Fruit fly (Drosophila melanogaster) whole organism, embryonic: ENCODE results near the gene DAAM.

ENCODE experiments used
- Abd-B ChIP-seq: fragments of 200-800 bp; sonication (Bioruptor generic); optimal IDR thresholded peaks from 2 replicates; lab custom pipeline; 2018; ENCODE audit warnings: missing biosample characterization, mild to moderate bottlenecking, missing genetic modification characterization, moderate library complexity
- Aef1 ChIP-seq: fragments of 200-800 bp; sonication (Bioruptor generic); IDR thresholded peaks from 3 replicates; pipeline ENCODE4 v1.3.6; 2022; ENCODE audit warnings: missing biosample characterization, missing genetic modification characterization
- Awh ChIP-seq: fragments of 200-800 bp; sonication (Bioruptor generic); IDR thresholded peaks from 2 replicates; pipeline ENCODE4, ENCODE4 v1.3.6; 2022; ENCODE audit warnings: missing biosample characterization, missing genetic modification characterization
- B-H1 ChIP-seq: fragments of 200-800 bp; sonication (Bioruptor generic); IDR thresholded peaks from 3 replicates; pipeline ENCODE4 v1.3.6; 2022; ENCODE audit warnings: missing biosample characterization, missing genetic modification characterization
- B-H2 ChIP-seq: fragments of 200-800 bp; sonication (Bioruptor generic); optimal IDR thresholded peaks from 2 replicates; lab custom pipeline; 2018; ENCODE audit warnings: missing biosample characterization, mild to moderate bottlenecking, missing genetic modification characterization
- Bdp1 ChIP-seq: fragments of 200-800 bp; sonication (Bioruptor generic); optimal IDR thresholded peaks from 3 replicates; lab custom pipeline; 2016; ENCODE audit warnings: missing biosample characterization, missing genetic modification characterization
- C15 ChIP-seq: fragments of 200-800 bp; sonication (Bioruptor generic); IDR thresholded peaks from 3 replicates; pipeline ENCODE4 v1.3.6; 2022; ENCODE audit warnings: missing biosample characterization, missing genetic modification characterization
- CG10267 ChIP-seq: fragments of 200-800 bp; sonication (Bioruptor generic); optimal IDR thresholded peaks from 2 replicates; lab custom pipeline; 2018; ENCODE audit warnings: missing biosample characterization, mild to moderate bottlenecking, missing genetic modification characterization, moderate library complexity
- CG10979 ChIP-seq: fragments of 200-800 bp; sonication (Bioruptor generic); optimal IDR thresholded peaks from 2 replicates; lab custom pipeline; 2018; ENCODE audit warnings: missing biosample characterization, mild to moderate bottlenecking, missing genetic modification characterization, moderate library complexity
- CG11504 ChIP-seq: fragments of 200-800 bp; sonication (Bioruptor generic); optimal IDR thresholded peaks from 3 replicates; lab custom pipeline; 2019; ENCODE audit warnings: missing biosample characterization, mild to moderate bottlenecking, missing genetic modification characterization, moderate library complexity
- CG11560 ChIP-seq: fragments of 200-800 bp; sonication (Bioruptor generic); IDR thresholded peaks from 3 replicates; pipeline ENCODE4 v1.3.6; 2022; ENCODE audit warnings: missing biosample characterization, missing genetic modification characterization
- CG13775 ChIP-seq: fragments of 200-800 bp; sonication (Bioruptor generic); optimal IDR thresholded peaks from 3 replicates; lab custom pipeline; 2017; ENCODE audit warnings: missing biosample characterization, mild to moderate bottlenecking, missing genetic modification characterization
- CG14441 ChIP-seq: fragments of 200-800 bp; sonication (Bioruptor generic); IDR thresholded peaks from 2 replicates; pipeline ENCODE4 v1.3.6; 2022; ENCODE audit warnings: missing biosample characterization, missing genetic modification characterization
- CG15601 ChIP-seq: fragments of 200-800 bp; sonication (Bioruptor generic); optimal IDR thresholded peaks from 3 replicates; lab custom pipeline; 2019; ENCODE audit warnings: missing biosample characterization, mild to moderate bottlenecking, missing genetic modification characterization, moderate library complexity
- CG17186 ChIP-seq: fragments of 200-800 bp; sonication (Bioruptor generic); optimal IDR thresholded peaks from 3 replicates; lab custom pipeline; 2017; ENCODE audit warnings: missing biosample characterization, missing genetic modification reagents, missing genetic modification characterization
- CG17829 ChIP-seq: fragments of 200-800 bp; optimal IDR thresholded peaks from 2 replicates; lab custom pipeline; 2019; ENCODE audit warnings: missing biosample characterization, mild to moderate bottlenecking, missing genetic modification characterization, moderate library complexity
- CG2202 ChIP-seq: fragments of 200-800 bp; sonication (Bioruptor generic); optimal IDR thresholded peaks from 2 replicates; lab custom pipeline; 2018; ENCODE audit warnings: missing biosample characterization, mild to moderate bottlenecking, missing genetic modification characterization
- CG31365 ChIP-seq: fragments of 200-800 bp; sonication (Bioruptor generic); optimal IDR thresholded peaks from 2 replicates; lab custom pipeline; 2018; ENCODE audit warnings: missing biosample characterization, mild to moderate bottlenecking, missing genetic modification characterization
- CG3995 ChIP-seq: fragments of 200-800 bp; sonication (Bioruptor generic); optimal IDR thresholded peaks from 3 replicates; lab custom pipeline; 2016; ENCODE audit warnings: missing biosample characterization, missing genetic modification characterization
- CG7372 ChIP-seq: fragments of 200-800 bp; sonication (Bioruptor generic); IDR thresholded peaks from 2 replicates; pipeline ENCODE4 v1.3.6; 2022; ENCODE audit warnings: missing biosample characterization, missing genetic modification characterization
- CG7745 ChIP-seq: fragments of 200-800 bp; sonication (Bioruptor generic); optimal IDR thresholded peaks from 2 replicates; lab custom pipeline; 2018; ENCODE audit warnings: missing biosample characterization, mild to moderate bottlenecking, missing genetic modification characterization, moderate library complexity
- CG7987 ChIP-seq: fragments of 200-800 bp; sonication (Bioruptor generic); optimal IDR thresholded peaks from 2 replicates; lab custom pipeline; 2018; ENCODE audit warnings: missing biosample characterization, mild to moderate bottlenecking, missing genetic modification characterization, moderate library complexity
- CG8089 ChIP-seq: fragments of 200-800 bp; sonication (Bioruptor generic); optimal IDR thresholded peaks from 3 replicates; lab custom pipeline; 2016; ENCODE audit warnings: missing biosample characterization, missing genetic modification characterization
- CTCF ChIP-seq: fragments of 200-800 bp; sonication (Bioruptor generic); optimal IDR thresholded peaks from 2 replicates; lab custom pipeline; 2017; ENCODE audit warnings: missing biosample characterization, mild to moderate bottlenecking, missing genetic modification characterization, moderate library complexity
- D ChIP-seq, 2 experiments: fragments of 200-800 bp in 1 of 2; fragments of >200 bp in 1 of 2; sonication (Bioruptor generic) in 1 of 2; optimal IDR thresholded peaks; 2 replicates in 1 of 2; 3 replicates in 1 of 2; lab custom pipeline; 2017; ENCODE audit warnings: mild to moderate bottlenecking in 1 of 2, missing biosample characterization in 1 of 2, missing genetic modification characterization in 1 of 2, missing genetic modification reagents in 1 of 2
- D19A ChIP-seq: fragments of 200-800 bp; optimal IDR thresholded peaks from 3 replicates; lab custom pipeline; 2019; ENCODE audit warnings: missing biosample characterization, mild to moderate bottlenecking, missing genetic modification characterization, moderate library complexity
- D19B ChIP-seq: fragments of 200-800 bp; sonication (Bioruptor generic); optimal IDR thresholded peaks from 2 replicates; lab custom pipeline; 2017; ENCODE audit warnings: missing biosample characterization, mild to moderate bottlenecking, missing genetic modification characterization
- Dad ChIP-seq: fragments of 200-800 bp; sonication (Bioruptor generic); optimal IDR thresholded peaks from 3 replicates; lab custom pipeline; 2016; ENCODE audit warnings: missing biosample characterization, missing genetic modification characterization
- Mrtf ChIP-seq: fragments of 200-800 bp; sonication (Bioruptor generic); IDR thresholded peaks from 3 replicates; pipeline ENCODE4 v1.3.6; 2022; ENCODE audit warnings: missing biosample characterization, missing genetic modification characterization
- Poxn ChIP-seq: fragments of 200-800 bp; sonication (Bioruptor generic); IDR thresholded peaks from 2 replicates; pipeline ENCODE4 v1.3.6; 2022; ENCODE audit warnings: missing biosample characterization, missing genetic modification characterization
- Sry-β ChIP-seq: fragments of 200-800 bp; sonication (Bioruptor generic); optimal IDR thresholded peaks from 2 replicates; lab custom pipeline; 2018; ENCODE audit warnings: missing biosample characterization, mild to moderate bottlenecking, missing genetic modification characterization, moderate library complexity
- TFAM ChIP-seq: fragments of 200-800 bp; sonication (Bioruptor generic); optimal IDR thresholded peaks from 2 replicates; lab custom pipeline; 2017; ENCODE audit warnings: missing biosample characterization, missing genetic modification characterization, inconsistent platforms
- bigmax ChIP-seq: fragments of 200-800 bp; sonication (Bioruptor generic); optimal IDR thresholded peaks from 2 replicates; lab custom pipeline; 2018; ENCODE audit warnings: missing biosample characterization, mild to moderate bottlenecking, missing genetic modification characterization
- cato ChIP-seq: fragments of 200-800 bp; sonication (Bioruptor generic); optimal IDR thresholded peaks from 2 replicates; lab custom pipeline; 2016; ENCODE audit warnings: missing biosample characterization, missing genetic modification characterization, borderline replicate concordance
- dati ChIP-seq: fragments of 200-800 bp; sonication (Bioruptor generic); IDR thresholded peaks from 2 replicates; pipeline ENCODE4 v1.3.6; 2022; ENCODE audit warnings: missing biosample characterization, missing genetic modification characterization
- gfzf ChIP-seq: fragments of 200-800 bp; sonication (Bioruptor generic); optimal IDR thresholded peaks from 2 replicates; lab custom pipeline; 2016; ENCODE audit warnings: missing biosample characterization, mild to moderate bottlenecking, missing genetic modification characterization, moderate library complexity
- grau ChIP-seq: fragments of 200-800 bp; optimal IDR thresholded peaks from 3 replicates; lab custom pipeline; 2019; ENCODE audit warnings: missing biosample characterization, mild to moderate bottlenecking, missing genetic modification characterization, moderate library complexity
- hbn ChIP-seq: fragments of 200-800 bp; sonication (Bioruptor generic); IDR thresholded peaks from 2 replicates; pipeline ENCODE4 v1.3.6; 2022; ENCODE audit warnings: missing biosample characterization, missing genetic modification characterization; ENCODE audit not compliant: partially characterized antibody
- kah ChIP-seq: fragments of 200-800 bp; sonication (Bioruptor generic); optimal IDR thresholded peaks from 2 replicates; lab custom pipeline; 2018; ENCODE audit warnings: missing biosample characterization, mild to moderate bottlenecking, missing genetic modification characterization
- kni ChIP-seq: fragments of 200-800 bp; sonication (Bioruptor generic); optimal IDR thresholded peaks from 3 replicates; lab custom pipeline; 2017; ENCODE audit warnings: mild to moderate bottlenecking, missing biosample characterization, missing genetic modification reagents, missing genetic modification characterization
- odd ChIP-seq: fragments of 200-800 bp; sonication (Bioruptor generic); optimal IDR thresholded peaks from 2 replicates; lab custom pipeline; 2017; ENCODE audit warnings: missing biosample characterization, mild to moderate bottlenecking, missing genetic modification characterization
- phol ChIP-seq: fragments of 200-800 bp; sonication (Bioruptor generic); optimal IDR thresholded peaks from 3 replicates; lab custom pipeline; 2018; ENCODE audit warnings: missing biosample characterization, mild to moderate bottlenecking, missing genetic modification characterization, moderate library complexity
- prd ChIP-seq, 3 experiments: fragments of >200 bp in 2 of 3; fragments of 200-800 bp in 1 of 3; sonication (Bioruptor generic) in 1 of 3; optimal IDR thresholded peaks in 2 of 3; IDR thresholded peaks in 1 of 3; 2 replicates in 2 of 3; 3 replicates in 1 of 3; pipeline versions ENCODE4 v1.3.6 to Lab custom; 2017 to 2022; ENCODE audit warnings: missing biosample characterization in 1 of 3, missing genetic modification characterization in 1 of 3
- rib ChIP-seq: fragments of 200-800 bp; sonication (Bioruptor generic); IDR thresholded peaks from 2 replicates; pipeline ENCODE4 v1.3.6; 2022; ENCODE audit warnings: missing biosample characterization, missing genetic modification characterization
- sima ChIP-seq: fragments of 200-800 bp; sonication (Bioruptor generic); optimal IDR thresholded peaks from 2 replicates; lab custom pipeline; 2016; ENCODE audit warnings: missing biosample characterization, missing genetic modification characterization
- ssp ChIP-seq: fragments of 200-800 bp; sonication (Bioruptor generic); IDR thresholded peaks from 2 replicates; pipeline ENCODE4 v1.3.6; 2022; ENCODE audit warnings: missing biosample characterization, missing genetic modification characterization
- wek ChIP-seq: fragments of 200-800 bp; sonication (Bioruptor generic); optimal IDR thresholded peaks from 3 replicates; lab custom pipeline; 2018; ENCODE audit warnings: missing biosample characterization, mild to moderate bottlenecking, missing genetic modification characterization, moderate library complexity
- z ChIP-seq: fragments of 200-800 bp; sonication (Bioruptor generic); IDR thresholded peaks from 3 replicates; pipeline ENCODE4 v1.3.6; 2022; ENCODE audit warnings: missing biosample characterization, missing genetic modification characterization

DAAM gene

dm6 chrX:1275018-1275820 is 46.9 kb downstream of the DAAM start, which contains the start of gene Atf3 (continued):
- peak; percentile 94 for TF ChIP-seq ssp (GFP tag; lab: Robert Waterston, UW)
- peak; percentile 98 for TF ChIP-seq B-H1 (GFP tag; lab: Robert Waterston, UW)
- peak; percentile 94 for TF ChIP-seq CG11560 (tag; lab: Robert Waterston, UW)
- peak; percentile 95 for TF ChIP-seq D19A (tag; lab: Kevin White, UChicago)
- TF ChIP-seq TFAM (GFP tag; lab: Kevin White, UChicago) = peak; percentile 90
- peak; percentile 69 for TF ChIP-seq CTCF (GFP tag; lab: Kevin White, UChicago)
- TF ChIP-seq grau (tag; lab: Kevin White, UChicago) = peak; percentile 99
- peak; percentile 97 for TF ChIP-seq CG10979 (tag; lab: Kevin White, UChicago)
- TF ChIP-seq rib (GFP tag; lab: Robert Waterston, UW) = peak; percentile 98
- peak; percentile 94 for TF ChIP-seq Bdp1 (GFP tag; lab: Kevin White, UChicago)
- TF ChIP-seq D (optimal IDR thresholded peaks at IDR 0.05; lab: Kevin White, UChicago) = no peak
- TF ChIP-seq D (GFP tag; optimal IDR thresholded peaks at IDR 0.05; lab: Kevin White, UChicago) = peak; percentile 98
- TF ChIP-seq CG17829 = peak; percentile 98
- TF ChIP-seq Sry-β (GFP tag; lab: Kevin White, UChicago) = peak; percentile 61
- peak; percentile 98 for TF ChIP-seq phol (tag; lab: Kevin White, UChicago)
- TF ChIP-seq cato (GFP tag; lab: Kevin White, UChicago) = peak; percentile 98
- peak; percentile 98 for TF ChIP-seq CG11504 (tag; lab: Kevin White, UChicago)
- peak; percentile 99 for TF ChIP-seq CG14441 (GFP tag; lab: Robert Waterston, UW)
- peak; percentile 64; the same call in 1 of the 3 replicates for TF ChIP-seq z (GFP tag; lab: Robert Waterston, UW)
- peak; percentile 99 for TF ChIP-seq CG7372 (GFP tag; lab: Robert Waterston, UW)
- peak; percentile 97 for TF ChIP-seq C15 (GFP tag; lab: Robert Waterston, UW)
- peak; percentile 94 for TF ChIP-seq CG31365
- TF ChIP-seq dati (GFP tag; lab: Robert Waterston, UW) = peak; percentile 89
- peak; percentile 94 for TF ChIP-seq kah
- peak; percentile 98 for TF ChIP-seq Mrtf (GFP tag; lab: Robert Waterston, UW)
- TF ChIP-seq Abd-B (GFP tag; lab: Kevin White, UChicago) = peak; percentile 99
- TF ChIP-seq CG10267 = peak; percentile 93
- TF ChIP-seq CG7745 (tag; lab: Kevin White, UChicago) = no peak
- no peak for TF ChIP-seq hbn
- peak; percentile 29 for TF ChIP-seq gfzf
- TF ChIP-seq Aef1 (GFP tag; lab: Robert Waterston, UW) = peak; percentile 99
- peak; percentile 90 for TF ChIP-seq CG3995 (GFP tag; lab: Kevin White, UChicago)
- TF ChIP-seq Dad (GFP tag; lab: Kevin White, UChicago) = peak; percentile 99
- peak; percentile 96 for TF ChIP-seq sima (GFP tag; lab: Kevin White, UChicago)
- peak; percentile 97 for TF ChIP-seq Poxn
- TF ChIP-seq CG8089 (GFP tag; lab: Kevin White, UChicago) = peak; percentile 98
- TF ChIP-seq D19B (GFP tag; lab: Kevin White, UChicago) = peak; percentile 98
- TF ChIP-seq CG17186 (GFP tag; lab: Kevin White, UChicago) = peak; percentile 95
- TF ChIP-seq kni (GFP tag; lab: Kevin White, UChicago) = peak; percentile 94
- TF ChIP-seq bigmax (GFP tag; lab: Kevin White, UChicago) = peak; percentile 75
- TF ChIP-seq Awh (GFP tag; lab: Robert Waterston, UW) = peak; percentile 97
- TF ChIP-seq B-H2 (GFP tag; lab: Kevin White, UChicago) = peak; percentile 98
- peak; percentile 97 for TF ChIP-seq CG7987 (GFP tag; lab: Kevin White, UChicago)
- no peak for TF ChIP-seq prd (optimal IDR thresholded peaks at IDR 0.05; lab: Kevin White, UChicago)
- TF ChIP-seq prd (GFP tag; IDR thresholded peaks at IDR 0.05; lab: Robert Waterston, UW) = peak; percentile 99
- TF ChIP-seq CG15601 (tag; lab: Kevin White, UChicago) = peak; percentile 96
- peak; percentile 99 for TF ChIP-seq CG13775 (GFP tag; lab: Kevin White, UChicago)
- TF ChIP-seq wek = peak; percentile 94
- TF ChIP-seq CG2202 (tag; lab: Kevin White, UChicago) = peak; percentile 94
- peak; percentile 98 for TF ChIP-seq odd
